Worm (Caenorhabditis elegans): ENCODE results near the gene mans-4.

- TF ChIP-seq C34F6.9 (tag; optimal IDR thresholded peaks at IDR 0.05): no peak
- TF ChIP-seq elt-3 (tag; optimal IDR thresholded peaks at IDR 0.05): no peak
- TF ChIP-seq fos-1 (tag; optimal IDR thresholded peaks at IDR 0.05): no peak
- TF ChIP-seq nhr-21 (tag; optimal IDR thresholded peaks at IDR 0.05): no peak
- no peak for TF ChIP-seq aly-2 (tag; optimal IDR thresholded peaks at IDR 0.05)
- TF ChIP-seq lin-13 (GFP tag; optimal IDR thresholded peaks at IDR 0.05): no peak
Measured at ce11 chrIV:9117700-9118099, 39.3 kb upstream of the mans-4 start.

Data from whole organism, L2 larva.